Worm (Caenorhabditis elegans): ENCODE results near the gene R05F9.11.

DNA sequence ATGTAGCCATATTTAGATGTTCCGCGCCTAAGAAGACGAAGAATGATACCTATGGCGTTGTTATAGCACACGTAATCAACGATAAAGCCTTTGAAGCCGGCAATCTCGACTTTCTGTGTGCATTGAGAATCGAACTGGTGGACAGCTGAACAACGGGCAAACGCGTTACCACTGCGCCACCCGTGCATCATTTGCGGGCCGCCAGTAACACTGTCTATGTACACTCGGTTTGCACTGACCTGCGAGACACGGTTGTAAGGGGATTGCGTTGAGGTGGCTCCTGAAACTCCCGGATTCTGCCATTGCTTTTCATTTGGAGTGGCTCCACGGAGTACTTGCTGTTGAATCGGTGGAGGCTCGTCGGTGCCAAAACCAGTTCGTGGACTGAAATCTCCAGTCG, 28.4 kb upstream of the R05F9.11 start:
- TF ChIP-seq him-1 (tag; optimal IDR thresholded peaks at IDR 0.05) (no peak), W03F9.2 (tag; optimal IDR thresholded peaks at IDR 0.05) (no peak)
